Fruit fly (Drosophila melanogaster) whole organism, embryonic: Measurements from ENCODE around the gene CG8042.

Experiments
- BtbVII ChIP-seq: fragments of 200-800 bp; sonication (Bioruptor generic); optimal IDR thresholded peaks from 3 replicates; lab custom pipeline; 2017; ENCODE audit warnings: missing biosample characterization, mild to moderate bottlenecking, missing genetic modification characterization
- CG10565 ChIP-seq: fragments of 200-800 bp; sonication (Bioruptor generic); optimal IDR thresholded peaks from 3 replicates; lab custom pipeline; 2016; ENCODE audit warnings: missing biosample characterization, mild to moderate bottlenecking, missing genetic modification characterization
- CG11695 ChIP-seq: fragments of 200-800 bp; sonication (Bioruptor generic); IDR thresholded peaks from 3 replicates; pipeline ENCODE4 v1.3.6; 2022; ENCODE audit warnings: missing biosample characterization, missing genetic modification characterization
- CG11723 ChIP-seq: fragments of 200-800 bp; sonication (Bioruptor generic); optimal IDR thresholded peaks from 2 replicates; lab custom pipeline; 2017; ENCODE audit warnings: missing biosample characterization, mild to moderate bottlenecking, missing genetic modification characterization
- CG12219 ChIP-seq: fragments of 200-800 bp; sonication (Bioruptor generic); optimal IDR thresholded peaks from 3 replicates; lab custom pipeline; 2018; ENCODE audit warnings: missing biosample characterization, mild to moderate bottlenecking, missing genetic modification characterization
- CG13424 ChIP-seq: fragments of 200-800 bp; sonication (Bioruptor generic); optimal IDR thresholded peaks from 2 replicates; lab custom pipeline; 2019; ENCODE audit warnings: missing biosample characterization, mild to moderate bottlenecking, missing genetic modification characterization, moderate library complexity
- CG15269 ChIP-seq: fragments of 200-800 bp; sonication (Bioruptor generic); optimal IDR thresholded peaks from 2 replicates; lab custom pipeline; 2018; ENCODE audit warnings: missing biosample characterization, mild to moderate bottlenecking, missing genetic modification characterization, moderate library complexity
- CG1603 ChIP-seq: fragments of 200-800 bp; sonication (Bioruptor generic); optimal IDR thresholded peaks from 2 replicates; lab custom pipeline; 2019; ENCODE audit warnings: missing biosample characterization, mild to moderate bottlenecking, missing genetic modification characterization, moderate library complexity
- CG17385 ChIP-seq: fragments of 200-800 bp; sonication (Bioruptor generic); optimal IDR thresholded peaks from 3 replicates; lab custom pipeline; 2018; ENCODE audit warnings: missing biosample characterization, mild to moderate bottlenecking, missing genetic modification characterization
- CG2120 ChIP-seq: fragments of 200-800 bp; sonication (Bioruptor generic); optimal IDR thresholded peaks from 3 replicates; lab custom pipeline; 2016; ENCODE audit warnings: missing biosample characterization, missing genetic modification characterization
- CG2678 ChIP-seq: fragments of 200-800 bp; sonication (Bioruptor generic); optimal IDR thresholded peaks from 3 replicates; lab custom pipeline; 2019; ENCODE audit warnings: missing biosample characterization, mild to moderate bottlenecking, missing genetic modification characterization, moderate library complexity
- CG2875 ChIP-seq: fragments of 200-800 bp; sonication (Bioruptor generic); optimal IDR thresholded peaks from 2 replicates; lab custom pipeline; 2017; ENCODE audit warnings: missing biosample characterization, mild to moderate bottlenecking, missing genetic modification characterization, missing genetic modification reagents
- CG3407 ChIP-seq: fragments of 200-800 bp; sonication (Bioruptor generic); optimal IDR thresholded peaks from 2 replicates; lab custom pipeline; 2018; ENCODE audit warnings: missing biosample characterization, mild to moderate bottlenecking, missing genetic modification characterization
- CG4707 ChIP-seq: fragments of 200-800 bp; sonication (Bioruptor generic); optimal IDR thresholded peaks from 2 replicates; lab custom pipeline; 2018; ENCODE audit warnings: missing biosample characterization, mild to moderate bottlenecking, missing genetic modification characterization, moderate library complexity
- CG5180 ChIP-seq: fragments of 200-800 bp; sonication (Bioruptor generic); optimal IDR thresholded peaks from 3 replicates; lab custom pipeline; 2017; ENCODE audit warnings: missing biosample characterization, missing genetic modification characterization, mild to moderate bottlenecking, moderate library complexity, missing genetic modification reagents
- CG7987 ChIP-seq: fragments of 200-800 bp; sonication (Bioruptor generic); optimal IDR thresholded peaks from 2 replicates; lab custom pipeline; 2018; ENCODE audit warnings: missing biosample characterization, mild to moderate bottlenecking, missing genetic modification characterization, moderate library complexity
- CG8388 ChIP-seq: fragments of 200-800 bp; sonication (Bioruptor generic); optimal IDR thresholded peaks from 2 replicates; lab custom pipeline; 2019; ENCODE audit warnings: missing biosample characterization, mild to moderate bottlenecking, missing genetic modification characterization, moderate library complexity
- CoRest ChIP-seq: fragments of 200-800 bp; sonication (Bioruptor generic); optimal IDR thresholded peaks from 3 replicates; lab custom pipeline; 2018; ENCODE audit warnings: missing biosample characterization, mild to moderate bottlenecking, missing genetic modification characterization, moderate library complexity
- CrebB ChIP-seq: fragments of 200-800 bp; sonication (Bioruptor generic); optimal IDR thresholded peaks from 3 replicates; lab custom pipeline; 2018; ENCODE audit warnings: missing biosample characterization, mild to moderate bottlenecking, missing genetic modification characterization
- D ChIP-seq, 2 experiments: fragments of 200-800 bp in 1 of 2; fragments of >200 bp in 1 of 2; sonication (Bioruptor generic) in 1 of 2; optimal IDR thresholded peaks; 2 replicates in 1 of 2; 3 replicates in 1 of 2; lab custom pipeline; 2017; ENCODE audit warnings: mild to moderate bottlenecking in 1 of 2, missing biosample characterization in 1 of 2, missing genetic modification characterization in 1 of 2, missing genetic modification reagents in 1 of 2
- Eip74EF ChIP-seq, 2 experiments: fragments of 200-800 bp in 1 of 2; fragments of >200 bp in 1 of 2; sonication (Bioruptor generic) in 1 of 2; optimal IDR thresholded peaks; 2 replicates each; lab custom pipeline; 2017 to 2019; ENCODE audit warnings: missing biosample characterization in 2 of 2, missing genetic modification characterization in 2 of 2, mild to moderate bottlenecking in 1 of 2, moderate library complexity in 1 of 2
- Fer1 ChIP-seq: fragments of 200-800 bp; sonication (Bioruptor generic); optimal IDR thresholded peaks from 2 replicates; lab custom pipeline; 2017; ENCODE audit warnings: missing biosample characterization, mild to moderate bottlenecking, missing genetic modification characterization
- H2.0 ChIP-seq: fragments of 200-800 bp; sonication (Bioruptor generic); IDR thresholded peaks from 2 replicates; pipeline ENCODE4 v1.3.6; 2022; ENCODE audit warnings: missing biosample characterization, missing genetic modification characterization
- HHEX ChIP-seq: fragments of 200-800 bp; sonication (Bioruptor generic); optimal IDR thresholded peaks from 3 replicates; lab custom pipeline; 2017; ENCODE audit warnings: missing biosample characterization, mild to moderate bottlenecking, missing genetic modification characterization, missing genetic modification reagents
- MTF-1 ChIP-seq: fragments of 200-800 bp; sonication (Bioruptor generic); optimal IDR thresholded peaks from 2 replicates; lab custom pipeline; 2018; ENCODE audit warnings: missing biosample characterization, mild to moderate bottlenecking, missing genetic modification characterization, borderline replicate concordance
- Sox100B ChIP-seq: fragments of 200-800 bp; sonication (Bioruptor generic); optimal IDR thresholded peaks from 3 replicates; lab custom pipeline; 2018; ENCODE audit warnings: missing biosample characterization, mild to moderate bottlenecking, missing genetic modification characterization
- Stat92E ChIP-seq, 3 experiments: fragments of >200 bp in 2 of 3; fragments of 200-800 bp in 1 of 3; sonication (Bioruptor generic) in 1 of 3; optimal IDR thresholded peaks; 2 replicates each; lab custom pipeline; 2017 to 2019; ENCODE audit warnings: missing biosample characterization in 3 of 3, missing genetic modification characterization in 3 of 3, mild to moderate bottlenecking in 1 of 3, moderate library complexity in 1 of 3
- al ChIP-seq: fragments of 200-800 bp; sonication (Bioruptor generic); IDR thresholded peaks from 2 replicates; pipeline ENCODE4 v1.3.6; 2022; ENCODE audit warnings: missing biosample characterization, missing genetic modification characterization
- br ChIP-seq: fragments of >200 bp; optimal IDR thresholded peaks from 2 replicates; lab custom pipeline; 2017
- bsh ChIP-seq, 2 experiments: fragments of 200-800 bp; sonication (Bioruptor generic); optimal IDR thresholded peaks; 2 replicates each; lab custom pipeline; 2017 to 2018; ENCODE audit warnings: mild to moderate bottlenecking in 2 of 2, missing biosample characterization in 2 of 2, missing genetic modification characterization in 2 of 2, moderate library complexity in 1 of 2
- ci ChIP-seq: fragments of 200-800 bp; sonication (Bioruptor generic); IDR thresholded peaks from 3 replicates; pipeline ENCODE4 v1.3.6; 2022; ENCODE audit warnings: missing biosample characterization, missing genetic modification characterization
- crp ChIP-seq, 2 experiments: fragments of 200-800 bp; sonication (Bioruptor generic); optimal IDR thresholded peaks; 2 replicates in 1 of 2; 3 replicates in 1 of 2; lab custom pipeline; 2017; ENCODE audit warnings: missing biosample characterization in 2 of 2, missing genetic modification characterization in 2 of 2, mild to moderate bottlenecking in 1 of 2, moderate library complexity in 1 of 2
- cwo ChIP-seq: fragments of 200-800 bp; sonication (Bioruptor generic); optimal IDR thresholded peaks from 3 replicates; lab custom pipeline; 2017; ENCODE audit warnings: missing biosample characterization, missing genetic modification characterization, mild to moderate bottlenecking, moderate library complexity, missing genetic modification reagents
- dm ChIP-seq: fragments of 200-800 bp; sonication (Bioruptor generic); optimal IDR thresholded peaks from 3 replicates; lab custom pipeline; 2016; ENCODE audit warnings: missing biosample characterization, missing genetic modification characterization
- hkb ChIP-seq, 2 experiments: fragments of 200-800 bp in 1 of 2; fragments of >200 bp in 1 of 2; sonication (Bioruptor generic) in 1 of 2; IDR thresholded peaks in 1 of 2; optimal IDR thresholded peaks in 1 of 2; 2 replicates each; pipeline versions ENCODE4 v1.3.6 to Lab custom; 2017 to 2022; ENCODE audit warnings: missing biosample characterization in 1 of 2, missing genetic modification characterization in 1 of 2
- hth ChIP-seq: fragments of >200 bp; optimal IDR thresholded peaks from 2 replicates; lab custom pipeline; 2017; ENCODE audit warnings: inconsistent platforms
- jing ChIP-seq: fragments of 200-800 bp; sonication (Bioruptor generic); optimal IDR thresholded peaks from 2 replicates; lab custom pipeline; 2018; ENCODE audit warnings: missing biosample characterization, mild to moderate bottlenecking, missing genetic modification characterization
- kni ChIP-seq: fragments of 200-800 bp; sonication (Bioruptor generic); optimal IDR thresholded peaks from 3 replicates; lab custom pipeline; 2017; ENCODE audit warnings: mild to moderate bottlenecking, missing biosample characterization, missing genetic modification reagents, missing genetic modification characterization
- mirr ChIP-seq: fragments of 200-800 bp; sonication (Bioruptor generic); optimal IDR thresholded peaks from 3 replicates; lab custom pipeline; 2018; ENCODE audit warnings: missing biosample characterization, mild to moderate bottlenecking, missing genetic modification characterization
- peb ChIP-seq: fragments of 200-800 bp; sonication (Bioruptor generic); IDR thresholded peaks from 2 replicates; pipeline ENCODE4 v1.3.6; 2022; ENCODE audit warnings: missing biosample characterization, missing genetic modification characterization
- rib ChIP-seq: fragments of 200-800 bp; sonication (Bioruptor generic); IDR thresholded peaks from 2 replicates; pipeline ENCODE4 v1.3.6; 2022; ENCODE audit warnings: missing biosample characterization, missing genetic modification characterization
- sc ChIP-seq, 3 experiments: fragments of >200 bp in 2 of 3; fragments of 200-800 bp in 1 of 3; sonication (Bioruptor generic) in 1 of 3; optimal IDR thresholded peaks; 2 replicates in 2 of 3; 3 replicates in 1 of 3; lab custom pipeline; 2017; ENCODE audit warnings: mild to moderate bottlenecking in 1 of 3, missing biosample characterization in 1 of 3, missing genetic modification characterization in 1 of 3, missing genetic modification reagents in 1 of 3
- sens ChIP-seq: fragments of 200-800 bp; sonication (Bioruptor generic); peaks from one replicate; lab custom pipeline; 2016; ENCODE audit warnings: missing biosample characterization, missing genetic modification characterization
- sqz ChIP-seq: fragments of 200-800 bp; sonication (Bioruptor generic); optimal IDR thresholded peaks from 3 replicates; lab custom pipeline; 2018; ENCODE audit warnings: missing biosample characterization, mild to moderate bottlenecking, missing genetic modification characterization
- trh ChIP-seq: fragments of 200-800 bp; sonication (Bioruptor generic); optimal IDR thresholded peaks from 2 replicates; lab custom pipeline; 2016; ENCODE audit warnings: missing biosample characterization, missing genetic modification characterization
- twi ChIP-seq: fragments of 200-800 bp; optimal IDR thresholded peaks from 2 replicates; lab custom pipeline; 2019; ENCODE audit warnings: missing biosample characterization, mild to moderate bottlenecking, missing genetic modification characterization, moderate library complexity
- unpg ChIP-seq: fragments of 200-800 bp; sonication (Bioruptor generic); optimal IDR thresholded peaks from 3 replicates; lab custom pipeline; 2018; ENCODE audit warnings: missing biosample characterization, mild to moderate bottlenecking, missing genetic modification characterization, moderate library complexity

The CG8042 gene

DNA sequence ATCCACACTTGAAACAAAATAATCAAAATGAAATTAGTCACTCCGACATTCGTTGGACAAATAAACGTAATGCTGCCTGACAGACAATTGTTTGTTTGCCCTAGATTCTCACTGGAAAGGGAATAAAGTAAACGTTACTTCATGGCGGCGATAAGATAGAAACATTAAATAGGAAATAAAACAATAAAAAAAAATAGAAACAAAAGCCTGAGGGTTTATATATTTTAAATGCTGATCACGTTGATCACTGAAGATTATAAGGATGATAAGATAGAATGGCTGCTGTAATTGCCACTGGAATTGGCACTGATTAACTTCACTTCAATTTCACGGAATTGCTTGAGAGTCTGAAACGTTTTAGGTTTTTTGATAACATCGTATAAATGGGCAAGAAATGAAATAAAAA is 43.9 kb upstream of the CG8042 start (continued):
- no peak for TF ChIP-seq CG11695
- TF ChIP-seq CG11723 = peak; percentile 23
- peak; percentile 68; the same call in 2 of the 3 replicates for TF ChIP-seq ci (GFP tag; lab: Robert Waterston, UW)
- TF ChIP-seq sc (optimal IDR thresholded peaks at IDR 0.05; lab: Kevin White, UChicago) = no peak
- peak; percentile 14 for TF ChIP-seq sc (GFP tag; optimal IDR thresholded peaks at IDR 0.05; lab: Kevin White, UChicago)
- peak; percentile 42 for TF ChIP-seq CG13424 (tag; lab: Kevin White, UChicago)
- TF ChIP-seq hkb (optimal IDR thresholded peaks at IDR 0.05; lab: Kevin White, UChicago) = no peak
- TF ChIP-seq hkb (GFP tag; IDR thresholded peaks at IDR 0.05; lab: Robert Waterston, UW) = peak; percentile 39; the same call in 1 of the 2 replicates
- peak; percentile 17 for TF ChIP-seq CG1603 (tag; lab: Kevin White, UChicago)
- TF ChIP-seq br (lab: Kevin White, UChicago) = no peak
- peak; percentile 56 for TF ChIP-seq CG2678
- peak; percentile 33 for TF ChIP-seq twi
- no peak for TF ChIP-seq al (GFP tag; lab: Robert Waterston, UW)
- TF ChIP-seq Fer1 (GFP tag; lab: Kevin White, UChicago) = peak; percentile 33
- TF ChIP-seq CG17385 (GFP tag; lab: Kevin White, UChicago) = peak; percentile 34
- peak in 1 of 2 experiments; percentile 36 for TF ChIP-seq bsh (GFP tag; optimal IDR thresholded peaks at IDR 0.05; lab: Kevin White, UChicago)
- TF ChIP-seq sqz (GFP tag; lab: Kevin White, UChicago) = peak; percentile 41
- no peak for TF ChIP-seq dm
- no peak for TF ChIP-seq CG10565 (GFP tag; lab: Kevin White, UChicago)
- peak; percentile 16 for TF ChIP-seq CoRest (tag; lab: Kevin White, UChicago)
- peak; percentile 34 for TF ChIP-seq BtbVII
- TF ChIP-seq hth (lab: Kevin White, UChicago) = no peak
- peak; percentile 26 for TF ChIP-seq CG5180 (GFP tag; lab: Kevin White, UChicago)
- no peak for TF ChIP-seq trh (GFP tag; lab: Kevin White, UChicago)
- TF ChIP-seq CG3407 (GFP tag; lab: Kevin White, UChicago) = peak; percentile 32
- no peak for TF ChIP-seq D (optimal IDR thresholded peaks at IDR 0.05; lab: Kevin White, UChicago)
- TF ChIP-seq D (GFP tag; optimal IDR thresholded peaks at IDR 0.05; lab: Kevin White, UChicago) = no peak
- peak; percentile 89 for TF ChIP-seq sens (GFP tag; lab: Kevin White, UChicago)
- TF ChIP-seq CG8388 (GFP tag; lab: Kevin White, UChicago) = no peak
- no peak for TF ChIP-seq rib (GFP tag; lab: Robert Waterston, UW)
- no peak for TF ChIP-seq crp (GFP tag; optimal IDR thresholded peaks at IDR 0.05; lab: Kevin White, UChicago)
- TF ChIP-seq CG12219 (GFP tag; lab: Kevin White, UChicago) = peak; percentile 48
- TF ChIP-seq jing (GFP tag; lab: Kevin White, UChicago) = no peak
- peak; percentile 33 for TF ChIP-seq CG15269 (tag; lab: Kevin White, UChicago)
- peak in 1 of 3 experiments; percentile 41 for TF ChIP-seq Stat92E (GFP tag; optimal IDR thresholded peaks at IDR 0.05; lab: Kevin White, UChicago)
- peak; percentile 68 for TF ChIP-seq CG4707
- peak; percentile 60 for TF ChIP-seq CG7987
- TF ChIP-seq mirr (GFP tag; lab: Kevin White, UChicago) = peak; percentile 45
- no peak for TF ChIP-seq peb (GFP tag; lab: Robert Waterston, UW)
- TF ChIP-seq HHEX (GFP tag; lab: Kevin White, UChicago) = peak; percentile 28
- peak; percentile 37 for TF ChIP-seq CG2875 (GFP tag; lab: Kevin White, UChicago)
- peak; percentile 2 for TF ChIP-seq MTF-1 (GFP tag; lab: Kevin White, UChicago)
- TF ChIP-seq kni (GFP tag; lab: Kevin White, UChicago) = peak; percentile 31
- peak in 1 of 2 experiments; percentile 89 for TF ChIP-seq Eip74EF (GFP tag; optimal IDR thresholded peaks at IDR 0.05; lab: Kevin White, UChicago)
- peak; percentile 23 for TF ChIP-seq Sox100B
- TF ChIP-seq H2.0 (GFP tag; lab: Robert Waterston, UW) = no peak
- TF ChIP-seq unpg (GFP tag; lab: Kevin White, UChicago) = peak; percentile 39
- TF ChIP-seq CrebB (tag; lab: Kevin White, UChicago) = peak; percentile 30
- TF ChIP-seq cwo = peak; percentile 76
- TF ChIP-seq CG2120 (GFP tag; lab: Kevin White, UChicago) = no peak
